Fruit fly (Drosophila melanogaster): Measurements from ENCODE around the gene dob.

The dob gene

DNA sequence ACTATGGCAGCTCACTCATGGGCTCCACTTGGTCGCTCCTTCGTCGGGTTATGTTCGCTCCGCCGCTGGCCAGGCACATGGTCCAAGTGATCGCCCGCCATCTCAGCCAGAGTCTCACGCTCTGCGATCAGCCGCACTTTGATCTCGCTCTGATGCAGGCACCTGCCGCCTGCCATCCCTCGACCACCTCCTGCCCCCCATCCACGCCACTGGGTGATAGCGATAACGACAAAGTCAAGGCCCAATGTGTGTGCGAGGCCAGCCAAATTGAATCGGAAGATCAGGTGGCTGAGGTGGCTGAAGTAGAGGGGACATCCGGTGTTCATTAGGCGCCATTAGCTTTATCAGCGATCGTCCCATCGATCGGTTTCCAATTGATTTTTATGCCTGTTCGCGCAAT is 1.7 kb downstream of the dob start:
- no peak for TF ChIP-seq CG6808 (GFP tag; optimal IDR thresholded peaks at IDR 0.05)
- TF ChIP-seq Smox (GFP tag; optimal IDR thresholded peaks at IDR 0.05): no peak
- TF ChIP-seq CG6163 (GFP tag; IDR thresholded peaks at IDR 0.05): no peak
- TF ChIP-seq fd59A (GFP tag; optimal IDR thresholded peaks at IDR 0.05): no peak
- TF ChIP-seq Eip75B (GFP tag; optimal IDR thresholded peaks at IDR 0.05): no peak
- TF ChIP-seq CG34406 (GFP tag; optimal IDR thresholded peaks at IDR 0.05): no peak
- no peak for TF ChIP-seq esn (GFP tag; optimal IDR thresholded peaks at IDR 0.05)
- TF ChIP-seq CG10631 (GFP tag; optimal IDR thresholded peaks at IDR 0.05): no peak
- TF ChIP-seq Eip78C (GFP tag): peak; percentile 0
- no peak for TF ChIP-seq fd85E (GFP tag; optimal IDR thresholded peaks at IDR 0.05)
- TF ChIP-seq CG6276 (GFP tag; optimal IDR thresholded peaks at IDR 0.05): no peak
- TF ChIP-seq Eip93F (GFP tag; optimal IDR thresholded peaks at IDR 0.05): no peak
- peak; percentile 21 to 50 for TF ChIP-seq ss (GFP tag; optimal IDR thresholded peaks at IDR 0.05)
- no peak for TF ChIP-seq CG7368 (GFP tag; optimal IDR thresholded peaks at IDR 0.05)
- TF ChIP-seq cyc (GFP tag; optimal IDR thresholded peaks at IDR 0.05): no peak
- no peak for TF ChIP-seq CG10669 (GFP tag; optimal IDR thresholded peaks at IDR 0.05)
- peak; percentile 96 for TF ChIP-seq svp (GFP tag)
- TF ChIP-seq net (GFP tag; optimal IDR thresholded peaks at IDR 0.05): no peak
- no peak for TF ChIP-seq CG31627 (GFP tag; optimal IDR thresholded peaks at IDR 0.05)
- no peak for TF ChIP-seq Hr38 (GFP tag; optimal IDR thresholded peaks at IDR 0.05)
- TF ChIP-seq pdm3 (GFP tag; optimal IDR thresholded peaks at IDR 0.05): no peak
- TF ChIP-seq CG6854 (GFP tag; optimal IDR thresholded peaks at IDR 0.05): no peak
- TF ChIP-seq Lpt (GFP tag; optimal IDR thresholded peaks at IDR 0.05): no peak
- TF ChIP-seq achi (GFP tag; optimal IDR thresholded peaks at IDR 0.05): no peak

DNA sequence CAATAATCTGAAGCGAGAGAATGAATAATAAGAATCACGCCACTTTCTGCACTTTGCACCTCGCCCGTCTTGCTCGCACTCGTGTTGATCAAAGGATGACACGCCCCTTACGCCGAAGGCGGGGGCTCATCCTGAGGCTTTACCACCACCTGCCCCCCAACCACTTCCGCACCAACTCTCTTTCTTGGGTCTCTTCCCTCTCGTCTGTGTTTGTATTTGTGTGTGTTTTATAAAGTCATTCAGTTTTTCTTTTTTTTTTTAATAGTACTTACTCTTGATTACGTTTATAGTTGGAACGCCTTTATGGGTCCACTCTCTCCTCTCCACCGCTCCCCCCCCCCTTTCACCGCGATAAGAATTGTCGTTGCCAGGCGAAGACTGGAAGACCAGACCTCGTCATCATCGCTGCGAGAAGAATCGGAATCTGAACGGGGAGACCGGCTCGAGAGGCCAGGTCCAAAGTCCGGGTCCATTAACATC is 2.6 kb downstream of the dob start:
- TF ChIP-seq spab (GFP tag; optimal IDR thresholded peaks at IDR 0.05): peak; percentile 99
- TF ChIP-seq CG4318 (GFP tag; optimal IDR thresholded peaks at IDR 0.05): peak; percentile 62
- TF ChIP-seq CG15336 (GFP tag; IDR thresholded peaks at IDR 0.05): peak; percentile 87
- peak; percentile 83 for TF ChIP-seq achi (GFP tag; optimal IDR thresholded peaks at IDR 0.05)
- TF ChIP-seq Sox14 (GFP tag; optimal IDR thresholded peaks at IDR 0.05): peak; percentile 85
- peak; percentile 74 for TF ChIP-seq Gug (GFP tag; IDR thresholded peaks at IDR 0.05)
- TF ChIP-seq lz (GFP tag; optimal IDR thresholded peaks at IDR 0.05): peak; percentile 28
- peak; percentile 57 for TF ChIP-seq vri (GFP tag; optimal IDR thresholded peaks at IDR 0.05)
- peak; percentile 91 for TF ChIP-seq CG6163 (GFP tag; IDR thresholded peaks at IDR 0.05)
- TF ChIP-seq CG6276 (GFP tag; optimal IDR thresholded peaks at IDR 0.05): peak; percentile 93
- peak; percentile 77 for TF ChIP-seq Sox102F (GFP tag; optimal IDR thresholded peaks at IDR 0.05)
- TF ChIP-seq CG7368 (GFP tag; optimal IDR thresholded peaks at IDR 0.05): peak; percentile 92
- no peak for TF ChIP-seq CG31627 (GFP tag; optimal IDR thresholded peaks at IDR 0.05)
- TF ChIP-seq esn (GFP tag; optimal IDR thresholded peaks at IDR 0.05): peak; percentile 57
- TF ChIP-seq CG6808 (GFP tag; optimal IDR thresholded peaks at IDR 0.05): peak; percentile 99
- no peak for TF ChIP-seq Hr38 (GFP tag; optimal IDR thresholded peaks at IDR 0.05)
- TF ChIP-seq eg (GFP tag; IDR thresholded peaks at IDR 0.05): peak; percentile 84
- peak; percentile 81 for TF ChIP-seq fd85E (GFP tag; optimal IDR thresholded peaks at IDR 0.05)
- peak; percentile 85 for TF ChIP-seq CG3032 (tag; optimal IDR thresholded peaks at IDR 0.05)
- TF ChIP-seq CG10631 (GFP tag; optimal IDR thresholded peaks at IDR 0.05): peak; percentile 37
- TF ChIP-seq Eip75B (GFP tag; optimal IDR thresholded peaks at IDR 0.05): peak; percentile 87
- no peak for TF ChIP-seq fkh (GFP tag; optimal IDR thresholded peaks at IDR 0.05)
- TF ChIP-seq Hr4 (GFP tag; optimal IDR thresholded peaks at IDR 0.05): peak; percentile 63
- TF ChIP-seq CG11294 (GFP tag; IDR thresholded peaks at IDR 0.05): no peak
- peak; percentile 83 for TF ChIP-seq OdsH (GFP tag; optimal IDR thresholded peaks at IDR 0.05)
- peak; percentile 98 for TF ChIP-seq CG10669 (GFP tag; optimal IDR thresholded peaks at IDR 0.05)
- no peak for TF ChIP-seq Ets21C (GFP tag; optimal IDR thresholded peaks at IDR 0.05)
- peak; percentile 34 for TF ChIP-seq Hr39 (GFP tag; optimal IDR thresholded peaks at IDR 0.05)
- TF ChIP-seq Met (GFP tag; optimal IDR thresholded peaks at IDR 0.05): peak; percentile 72
- TF ChIP-seq CG8119 (GFP tag; IDR thresholded peaks at IDR 0.05): peak; percentile 91
- peak; percentile 86 for TF ChIP-seq pdm3 (GFP tag; optimal IDR thresholded peaks at IDR 0.05)
- TF ChIP-seq acj6 (GFP tag; optimal IDR thresholded peaks at IDR 0.05): peak; percentile 75
- TF ChIP-seq CG11902 (GFP tag; optimal IDR thresholded peaks at IDR 0.05): no peak
- peak; percentile 85 for TF ChIP-seq CG32006 (GFP tag; optimal IDR thresholded peaks at IDR 0.05)
- TF ChIP-seq cyc (GFP tag; optimal IDR thresholded peaks at IDR 0.05): peak; percentile 59
- TF ChIP-seq Eip78C (GFP tag): peak; percentile 91
- peak; percentile 95 for TF ChIP-seq CG16779 (tag; optimal IDR thresholded peaks at IDR 0.05)
- TF ChIP-seq Eip93F (GFP tag; optimal IDR thresholded peaks at IDR 0.05): peak; percentile 35
- TF ChIP-seq CG9139 (GFP tag; optimal IDR thresholded peaks at IDR 0.05): peak; percentile 100
- peak; percentile 81 for TF ChIP-seq dsx (GFP tag; optimal IDR thresholded peaks at IDR 0.05; ENCODE audit: poor library complexity, severe bottlenecking)
- peak; percentile 100 for TF ChIP-seq ss (GFP tag; optimal IDR thresholded peaks at IDR 0.05)

Data from whole organism, prepupa.